Fruit fly (Drosophila melanogaster) whole organism, adult: Measurements from ENCODE around the gene CG4982.

ENCODE experiments used
- CG14711 ChIP-seq: fragments of 200-800 bp; sonication (Bioruptor generic); optimal IDR thresholded peaks from 2 replicates; lab custom pipeline; 2018; ENCODE audit warnings: missing biosample characterization, mild to moderate bottlenecking, missing genetic modification characterization, moderate library complexity
- kay ChIP-seq: fragments of 200-800 bp; sonication (Bioruptor generic); peaks from one replicate; lab custom pipeline; 2016; ENCODE audit warnings: missing biosample characterization, missing genetic modification characterization, borderline replicate concordance
- ovo ChIP-seq: fragments of 200-800 bp; sonication (Bioruptor generic); optimal IDR thresholded peaks from 2 replicates; lab custom pipeline; 2016; ENCODE audit warnings: missing biosample characterization, missing genetic modification characterization
- tj ChIP-seq: fragments of 200-800 bp; sonication (Bioruptor generic); optimal IDR thresholded peaks from 3 replicates; lab custom pipeline; 2017; ENCODE audit warnings: missing biosample characterization, mild to moderate bottlenecking, missing genetic modification characterization, moderate library complexity
- toe ChIP-seq: fragments of 200-800 bp; sonication (Bioruptor generic); optimal IDR thresholded peaks from 2 replicates; lab custom pipeline; 2016; ENCODE audit warnings: missing biosample characterization, missing genetic modification characterization

- TF ChIP-seq kay (GFP tag; lab: Kevin White, UChicago): no peak
- no peak for TF ChIP-seq ovo (GFP tag; lab: Kevin White, UChicago)
- TF ChIP-seq toe (GFP tag; lab: Kevin White, UChicago): no peak
- no peak for TF ChIP-seq tj (GFP tag; lab: Kevin White, UChicago)
- TF ChIP-seq CG14711 (tag; lab: Kevin White, UChicago): no peak
Measured at dm6 chr3L:16265000-16265399, 36.3 kb upstream of the CG4982 start, which contains the start of the genes CG13051 and CG13069.
